Worm (Caenorhabditis elegans) whole organism, young adult: ENCODE data around the gene zipt-9.
A peak's percentile ranks its signal among the peaks of the same experiment; 100 is the strongest.

Experiments
- C06A6.2 ChIP-seq: fragments of 200-800 bp; sonication (Bioruptor generic); conservative IDR thresholded peaks from 2 replicates; pipeline ENCODE4 v1.3.6; 2022; ENCODE audit warnings: missing genetic modification characterization, missing compliant biosample characterization
- C17E4.6 ChIP-seq: fragments of 200-800 bp; sonication (Bioruptor generic); IDR thresholded peaks from 2 replicates; pipeline ENCODE4 v1.3.6; 2022; ENCODE audit warnings: missing genetic modification reagents, missing genetic modification characterization, missing compliant biosample characterization
- D2030.7 ChIP-seq: fragments of 200-800 bp; sonication (Bioruptor generic); IDR thresholded peaks from 2 replicates; pipeline ENCODE4 v1.3.6; 2022; ENCODE audit warnings: missing genetic modification reagents, missing genetic modification characterization, missing compliant biosample characterization
- F10E7.11 ChIP-seq: sonication (generic microtip); optimal IDR thresholded peaks from 2 replicates; lab custom pipeline; 2017; ENCODE audit warnings: mild to moderate bottlenecking, missing genetic modification characterization, moderate library complexity, missing compliant biosample characterization
- F23B12.7 ChIP-seq: sonication (generic microtip); optimal IDR thresholded peaks from 2 replicates; lab custom pipeline; 2017; ENCODE audit warnings: missing genetic modification characterization, mild to moderate bottlenecking, missing compliant biosample characterization, antibody characterized with exemption, moderate library complexity; ENCODE audit not compliant: insufficient read depth
- F52B5.7 ChIP-seq: sonication (generic microtip); optimal IDR thresholded peaks from 2 replicates; lab custom pipeline; 2016; ENCODE audit warnings: mild to moderate bottlenecking, missing genetic modification characterization, missing compliant biosample characterization
- F55B11.4 ChIP-seq: sonication (generic microtip); optimal IDR thresholded peaks from 2 replicates; lab custom pipeline; 2016; ENCODE audit warnings: missing compliant biosample characterization, missing genetic modification characterization, borderline replicate concordance; ENCODE audit not compliant: insufficient read depth
- F57C9.4 ChIP-seq: sonication (generic microtip); optimal IDR thresholded peaks from 2 replicates; lab custom pipeline; 2017; ENCODE audit warnings: mild to moderate bottlenecking, missing genetic modification characterization, missing compliant biosample characterization
- Y53F4B.3 ChIP-seq: fragments of 200-800 bp; sonication (Bioruptor generic); IDR thresholded peaks from 2 replicates; pipeline ENCODE4 v1.3.6; 2022; ENCODE audit warnings: missing genetic modification reagents, missing genetic modification characterization, missing compliant biosample characterization
- Y53G8AR.9 ChIP-seq: fragments of 200-800 bp; sonication (Bioruptor generic); conservative IDR thresholded peaks from 2 replicates; pipeline ENCODE4 v1.3.6; 2022; ENCODE audit warnings: missing genetic modification reagents, missing genetic modification characterization, missing compliant biosample characterization
- aptf-3 ChIP-seq: fragments of 200-800 bp; sonication (Bioruptor generic); IDR thresholded peaks from 2 replicates; pipeline ENCODE4 v1.3.6; 2022; ENCODE audit warnings: missing genetic modification characterization, missing compliant biosample characterization
- atf-7 ChIP-seq: sonication (generic microtip); optimal IDR thresholded peaks from 2 replicates; lab custom pipeline; 2017; ENCODE audit warnings: mild to moderate bottlenecking, missing genetic modification characterization, missing compliant biosample characterization
- athp-1 ChIP-seq: sonication (generic microtip); optimal IDR thresholded peaks from 2 replicates; lab custom pipeline; 2017; ENCODE audit warnings: mild to moderate bottlenecking, missing genetic modification characterization, missing compliant biosample characterization
- attf-5 ChIP-seq: fragments of 200-800 bp; sonication (Bioruptor generic); optimal IDR thresholded peaks from 2 replicates; lab custom pipeline; 2018; ENCODE audit warnings: mild to moderate bottlenecking, missing genetic modification characterization, missing compliant biosample characterization
- cebp-1 ChIP-seq, 2 experiments: fragments of 200-800 bp in 1 of 2; sonication (Bioruptor generic) in 1 of 2; sonication (generic microtip) in 1 of 2; IDR thresholded peaks in 1 of 2; optimal IDR thresholded peaks in 1 of 2; 2 replicates each; pipeline versions ENCODE4 v1.3.6 to Lab custom; 2017 to 2022; ENCODE audit warnings: missing compliant biosample characterization in 2 of 2, missing genetic modification characterization in 2 of 2, mild to moderate bottlenecking in 1 of 2, missing genetic modification reagents in 1 of 2, moderate library complexity in 1 of 2
- ceh-100 ChIP-seq: fragments of 200-800 bp; sonication (Bioruptor generic); IDR thresholded peaks from 2 replicates; pipeline ENCODE4 v1.3.6; 2022; ENCODE audit warnings: missing genetic modification reagents, missing genetic modification characterization, missing compliant biosample characterization
- ceh-58 ChIP-seq: fragments of 200-800 bp; sonication (Bioruptor generic); IDR thresholded peaks from 2 replicates; pipeline ENCODE4 v1.3.6; 2022; ENCODE audit warnings: missing genetic modification characterization, missing compliant biosample characterization
- ceh-79 ChIP-seq: sonication (generic microtip); optimal IDR thresholded peaks from 2 replicates; lab custom pipeline; 2017; ENCODE audit warnings: mild to moderate bottlenecking, missing genetic modification characterization, missing compliant biosample characterization
- ceh-91 ChIP-seq: fragments of 200-800 bp; sonication (Bioruptor generic); IDR thresholded peaks from 2 replicates; pipeline ENCODE4 v1.3.6; 2022; ENCODE audit warnings: missing genetic modification reagents, missing genetic modification characterization, missing compliant biosample characterization
- chd-7 ChIP-seq: sonication (generic microtip); optimal IDR thresholded peaks from 2 replicates; lab custom pipeline; 2016; ENCODE audit warnings: mild to moderate bottlenecking, missing genetic modification characterization, moderate library complexity, missing compliant biosample characterization
- die-1 ChIP-seq: sonication (generic microtip); optimal IDR thresholded peaks from 2 replicates; lab custom pipeline; 2016; ENCODE audit warnings: missing genotype, mild to moderate bottlenecking, missing genetic modification characterization, missing compliant biosample characterization
- dpff-1 ChIP-seq: sonication (generic microtip); optimal IDR thresholded peaks from 2 replicates; lab custom pipeline; 2017; ENCODE audit warnings: mild to moderate bottlenecking, missing genetic modification characterization, missing compliant biosample characterization
- dpl-1 ChIP-seq: fragments of 150-350 bp; optimal IDR thresholded peaks from 2 replicates; lab custom pipeline; 2014; ENCODE audit warnings: missing biosample characterization, missing genetic modification reagents, missing genetic modification characterization
- egl-44 ChIP-seq: fragments of 200-800 bp; sonication (Bioruptor generic); IDR thresholded peaks from 2 replicates; pipeline ENCODE4 v1.3.6; 2022; ENCODE audit warnings: missing genetic modification reagents, missing genetic modification characterization, missing compliant biosample characterization
- ets-4 ChIP-seq: fragments of 200-800 bp; sonication (Bioruptor generic); optimal IDR thresholded peaks from 2 replicates; lab custom pipeline; 2018; ENCODE audit warnings: mild to moderate bottlenecking, missing genetic modification characterization, missing compliant biosample characterization
- him-1 ChIP-seq: sonication (generic microtip); optimal IDR thresholded peaks from 2 replicates; lab custom pipeline; 2016; ENCODE audit warnings: missing genotype, missing genetic modification reagents, missing genetic modification characterization, missing compliant biosample characterization
- hlh-26 ChIP-seq: fragments of 200-800 bp; sonication (Bioruptor generic); conservative IDR thresholded peaks from 2 replicates; pipeline ENCODE4 v1.3.6; 2022; ENCODE audit warnings: missing genetic modification reagents, missing genetic modification characterization, missing compliant biosample characterization
- hmg-1.2 ChIP-seq: fragments of 200-800 bp; sonication (Bioruptor generic); IDR thresholded peaks from 2 replicates; pipeline ENCODE4 v1.3.6; 2022; ENCODE audit warnings: missing genetic modification reagents, missing genetic modification characterization, missing compliant biosample characterization
- hsf-1 ChIP-seq: fragments of 200-800 bp; sonication (Bioruptor generic); IDR thresholded peaks from 2 replicates; pipeline ENCODE4 v1.3.6; 2022; ENCODE audit warnings: missing genetic modification reagents, missing genetic modification characterization, missing compliant biosample characterization
- let-526 ChIP-seq: fragments of 200-800 bp; sonication (Bioruptor generic); IDR thresholded peaks from 2 replicates; pipeline ENCODE4 v1.3.6; 2022; ENCODE audit warnings: missing genetic modification reagents, missing genetic modification characterization, missing compliant biosample characterization
- let-607 ChIP-seq, 2 experiments: fragments of 200-800 bp in 1 of 2; sonication (Bioruptor generic) in 1 of 2; sonication (generic microtip) in 1 of 2; optimal IDR thresholded peaks; 2 replicates each; lab custom pipeline; 2016 to 2018; ENCODE audit warnings: mild to moderate bottlenecking in 2 of 2, missing compliant biosample characterization in 2 of 2, missing genetic modification characterization in 2 of 2, moderate library complexity in 2 of 2, missing genotype in 1 of 2
- lin-35 ChIP-seq, 3 experiments: fragments of 150-350 bp in 2 of 3; sonication (generic microtip) in 1 of 3; optimal IDR thresholded peaks; 2 replicates each; lab custom pipeline; 2014 to 2018; ENCODE audit warnings: missing biosample characterization in 3 of 3, missing genetic modification characterization in 3 of 3, missing genetic modification reagents in 3 of 3
- lin-54 ChIP-seq: fragments of 200-800 bp; sonication (Bioruptor generic); optimal IDR thresholded peaks from 2 replicates; lab custom pipeline; 2018; ENCODE audit warnings: mild to moderate bottlenecking, missing genetic modification characterization, missing compliant biosample characterization
- lir-1 ChIP-seq: fragments of 200-800 bp; sonication (Bioruptor generic); conservative IDR thresholded peaks from 2 replicates; pipeline ENCODE4 v1.3.6; 2022; ENCODE audit warnings: missing genetic modification reagents, missing genetic modification characterization, missing compliant biosample characterization
- lsl-1 ChIP-seq: fragments of 200-800 bp; sonication (Bioruptor generic); optimal IDR thresholded peaks from 2 replicates; lab custom pipeline; 2018; ENCODE audit warnings: mild to moderate bottlenecking, missing genetic modification characterization, moderate library complexity, missing compliant biosample characterization
- madf-10 ChIP-seq: sonication (generic microtip); optimal IDR thresholded peaks from 2 replicates; lab custom pipeline; 2016; ENCODE audit warnings: mild to moderate bottlenecking, missing genetic modification characterization, missing compliant biosample characterization
- mxl-1 ChIP-seq: sonication (generic microtip); optimal IDR thresholded peaks from 2 replicates; lab custom pipeline; 2016; ENCODE audit warnings: missing genetic modification characterization, missing compliant biosample characterization
- nhr-120 ChIP-seq: fragments of 200-800 bp; sonication (Bioruptor generic); IDR thresholded peaks from 2 replicates; pipeline ENCODE4 v1.3.6; 2022; ENCODE audit warnings: missing genetic modification characterization, missing compliant biosample characterization
- nhr-179 ChIP-seq: sonication (generic microtip); optimal IDR thresholded peaks from 2 replicates; lab custom pipeline; 2016; ENCODE audit warnings: mild to moderate bottlenecking, missing genetic modification characterization, missing compliant biosample characterization
- nhr-80 ChIP-seq: sonication (generic microtip); optimal IDR thresholded peaks from 2 replicates; lab custom pipeline; 2016; ENCODE audit warnings: missing genetic modification characterization, missing compliant biosample characterization
- nhr-90 ChIP-seq: sonication (generic microtip); optimal IDR thresholded peaks from 2 replicates; lab custom pipeline; 2016; ENCODE audit warnings: missing genotype, mild to moderate bottlenecking, missing genetic modification characterization, missing compliant biosample characterization
- snpc-1.1 ChIP-seq: sonication (generic microtip); optimal IDR thresholded peaks from 2 replicates; lab custom pipeline; 2017; ENCODE audit warnings: missing genetic modification characterization, mild to moderate bottlenecking, missing compliant biosample characterization, antibody characterized with exemption, moderate library complexity, missing genotype, missing genetic modification reagents; ENCODE audit not compliant: insufficient read depth
- tbx-9 ChIP-seq: sonication (generic microtip); optimal IDR thresholded peaks from 2 replicates; lab custom pipeline; 2016; ENCODE audit warnings: borderline replicate concordance, missing genetic modification characterization, inconsistent platforms, missing compliant biosample characterization
- tlf-1 ChIP-seq: fragments of 200-800 bp; sonication (Bioruptor generic); optimal IDR thresholded peaks from 2 replicates; lab custom pipeline; 2018; ENCODE audit warnings: mild to moderate bottlenecking, missing genetic modification characterization, missing compliant biosample characterization
- unc-130 ChIP-seq: sonication (generic microtip); optimal IDR thresholded peaks from 2 replicates; lab custom pipeline; 2016; ENCODE audit warnings: missing genetic modification reagents, missing genetic modification characterization, missing compliant biosample characterization
- xnd-1 ChIP-seq: sonication (generic microtip); optimal IDR thresholded peaks from 2 replicates; lab custom pipeline; 2016; ENCODE audit warnings: missing genotype, missing genetic modification reagents, missing genetic modification characterization, missing compliant biosample characterization
- ztf-28 ChIP-seq: fragments of 200-800 bp; sonication (Bioruptor generic); IDR thresholded peaks from 2 replicates; pipeline ENCODE4 v1.3.6; 2022; ENCODE audit warnings: missing genetic modification reagents, missing genetic modification characterization, missing compliant biosample characterization

zipt-9 gene

ce11 chrV:13671911-13672639 lies 43.0 kb downstream of the zipt-9 start, which contains the start of the genes mip-2 and F58G11.4:
Gene mip-2 (minus strand): TSS chrV:13671958.
Gene F58G11.4 (plus strand): TSS chrV:13672589.
- TF ChIP-seq athp-1 (no peak), mxl-1 (no peak), lin-35 (GFP tag; optimal IDR thresholded peaks at IDR 0.05; lab: Kevin White, UChicago) (no peak), let-607 (tag; optimal IDR thresholded peaks at IDR 0.05; lab: Kevin White, UChicago) (no peak), nhr-179 (tag; lab: Kevin White, UChicago) (no peak), hsf-1 (peak; percentile 96), lin-54 (GFP tag; lab: Kevin White, UChicago) (peak; percentile 32), xnd-1 (peak; percentile 58), chd-7 (tag; lab: Kevin White, UChicago) (no peak), dpff-1 (no peak), nhr-80 (no peak), F23B12.7 (tag; lab: Kevin White, UChicago) (no peak), ets-4 (GFP tag; lab: Kevin White, UChicago) (no peak), atf-7 (tag; lab: Kevin White, UChicago) (no peak), C17E4.6 (GFP tag; lab: Robert Waterston, UW) (no peak), attf-5 (GFP tag; lab: Kevin White, UChicago) (no peak), ceh-58 (GFP tag; lab: Robert Waterston, UW) (no peak), unc-130 (GFP tag; lab: Kevin White, UChicago) (no peak), C06A6.2 (GFP tag; lab: Robert Waterston, UW) (no peak), dpl-1 (GFP tag; lab: Kevin White, UChicago) (no peak), nhr-90 (tag; lab: Kevin White, UChicago) (no peak), Y53F4B.3 (no peak), D2030.7 (peak; percentile 43), F10E7.11 (tag; lab: Kevin White, UChicago) (no peak), cebp-1 (GFP tag; IDR thresholded peaks at IDR 0.05; lab: Robert Waterston, UW) (no peak), cebp-1 (tag; optimal IDR thresholded peaks at IDR 0.05; lab: Kevin White, UChicago) (no peak), F52B5.7 (tag; lab: Kevin White, UChicago) (no peak), hmg-1.2 (GFP tag; lab: Robert Waterston, UW) (peak; percentile 15; the same call in 1 of the 2 replicates), ztf-28 (GFP tag; lab: Robert Waterston, UW) (no peak), nhr-120 (GFP tag; lab: Robert Waterston, UW) (no peak), F57C9.4 (tag; lab: Kevin White, UChicago) (no peak), tlf-1 (no peak), egl-44 (no peak), F55B11.4 (no peak), let-526 (GFP tag; lab: Robert Waterston, UW) (no peak), madf-10 (tag; lab: Kevin White, UChicago) (no peak), aptf-3 (GFP tag; lab: Robert Waterston, UW) (no peak), Y53G8AR.9 (GFP tag; lab: Robert Waterston, UW) (no peak), snpc-1.1 (tag; lab: Kevin White, UChicago) (no peak), lir-1 (GFP tag; lab: Robert Waterston, UW) (no peak), ceh-79 (tag; lab: Kevin White, UChicago) (no peak), die-1 (tag; lab: Kevin White, UChicago) (no peak), ceh-100 (GFP tag; lab: Robert Waterston, UW) (0 out of 2 replicates have a peak, but pooled peaks have one; percentile 21), him-1 (tag; lab: Kevin White, UChicago) (no peak), ceh-91 (GFP tag; lab: Robert Waterston, UW) (peak; percentile 81), hlh-26 (GFP tag; lab: Robert Waterston, UW) (no peak), lsl-1 (peak; percentile 90), tbx-9 (no peak)
